Worm (Caenorhabditis elegans) whole organism, young adult: ENCODE results near the gene ify-1.

Experiments
- B0019.2 ChIP-seq: fragments of 200-800 bp; sonication (Bioruptor generic); conservative IDR thresholded peaks from 2 replicates; pipeline ENCODE4 v1.3.6; 2022; ENCODE audit warnings: missing genetic modification reagents, missing genetic modification characterization, missing compliant biosample characterization
- C17E4.6 ChIP-seq: fragments of 200-800 bp; sonication (Bioruptor generic); IDR thresholded peaks from 2 replicates; pipeline ENCODE4 v1.3.6; 2022; ENCODE audit warnings: missing genetic modification reagents, missing genetic modification characterization, missing compliant biosample characterization
- D2030.7 ChIP-seq: fragments of 200-800 bp; sonication (Bioruptor generic); IDR thresholded peaks from 2 replicates; pipeline ENCODE4 v1.3.6; 2022; ENCODE audit warnings: missing genetic modification reagents, missing genetic modification characterization, missing compliant biosample characterization
- F37B4.10 ChIP-seq: fragments of 200-800 bp; sonication (Bioruptor generic); IDR thresholded peaks from 2 replicates; pipeline ENCODE4 v1.3.6; 2022; ENCODE audit warnings: missing genetic modification characterization, missing compliant biosample characterization
- K11D2.4 ChIP-seq: fragments of 200-800 bp; sonication (Bioruptor generic); IDR thresholded peaks from 2 replicates; pipeline ENCODE4 v1.3.6; 2022; ENCODE audit warnings: missing genetic modification reagents, missing genetic modification characterization, missing compliant biosample characterization
- Y53F4B.3 ChIP-seq: fragments of 200-800 bp; sonication (Bioruptor generic); IDR thresholded peaks from 2 replicates; pipeline ENCODE4 v1.3.6; 2022; ENCODE audit warnings: missing genetic modification reagents, missing genetic modification characterization, missing compliant biosample characterization
- Y53G8AR.9 ChIP-seq: fragments of 200-800 bp; sonication (Bioruptor generic); conservative IDR thresholded peaks from 2 replicates; pipeline ENCODE4 v1.3.6; 2022; ENCODE audit warnings: missing genetic modification reagents, missing genetic modification characterization, missing compliant biosample characterization
- Y56A3A.18 ChIP-seq: fragments of 200-800 bp; sonication (Bioruptor generic); IDR thresholded peaks from 2 replicates; pipeline ENCODE4 v1.3.6; 2022; ENCODE audit warnings: missing genetic modification reagents, missing genetic modification characterization, missing compliant biosample characterization
- Y67H2A.10 ChIP-seq: fragments of 200-800 bp; sonication (Bioruptor generic); conservative IDR thresholded peaks from 2 replicates; pipeline ENCODE4 v1.3.6; 2022; ENCODE audit warnings: missing genetic modification reagents, missing genetic modification characterization, missing compliant biosample characterization
- ZK185.1 ChIP-seq: sonication (generic microtip); optimal IDR thresholded peaks from 2 replicates; lab custom pipeline; 2016; ENCODE audit warnings: mild to moderate bottlenecking, missing genetic modification characterization, missing compliant biosample characterization; ENCODE audit not compliant: poor library complexity, severe bottlenecking
- aptf-3 ChIP-seq: fragments of 200-800 bp; sonication (Bioruptor generic); IDR thresholded peaks from 2 replicates; pipeline ENCODE4 v1.3.6; 2022; ENCODE audit warnings: missing genetic modification characterization, missing compliant biosample characterization
- atf-7 ChIP-seq: sonication (generic microtip); optimal IDR thresholded peaks from 2 replicates; lab custom pipeline; 2017; ENCODE audit warnings: mild to moderate bottlenecking, missing genetic modification characterization, missing compliant biosample characterization
- attf-5 ChIP-seq: fragments of 200-800 bp; sonication (Bioruptor generic); optimal IDR thresholded peaks from 2 replicates; lab custom pipeline; 2018; ENCODE audit warnings: mild to moderate bottlenecking, missing genetic modification characterization, missing compliant biosample characterization
- attf-6 ChIP-seq: fragments of 200-800 bp; sonication (Bioruptor generic); IDR thresholded peaks from 2 replicates; pipeline ENCODE4 v1.3.6; 2022; ENCODE audit warnings: missing genetic modification reagents, missing genetic modification characterization, missing compliant biosample characterization
- bed-2 ChIP-seq: fragments of 200-800 bp; sonication (Bioruptor generic); IDR thresholded peaks from 2 replicates; pipeline ENCODE4 v1.3.6; 2022; ENCODE audit warnings: missing genetic modification reagents, missing genetic modification characterization, missing compliant biosample characterization
- ccch-3 ChIP-seq: fragments of 200-800 bp; sonication (Bioruptor generic); optimal IDR thresholded peaks from 2 replicates; lab custom pipeline; 2018; ENCODE audit warnings: mild to moderate bottlenecking, missing genetic modification characterization, missing compliant biosample characterization
- cebp-1 ChIP-seq, 2 experiments: fragments of 200-800 bp in 1 of 2; sonication (Bioruptor generic) in 1 of 2; sonication (generic microtip) in 1 of 2; IDR thresholded peaks in 1 of 2; optimal IDR thresholded peaks in 1 of 2; 2 replicates each; pipeline versions ENCODE4 v1.3.6 to Lab custom; 2017 to 2022; ENCODE audit warnings: missing compliant biosample characterization in 2 of 2, missing genetic modification characterization in 2 of 2, mild to moderate bottlenecking in 1 of 2, missing genetic modification reagents in 1 of 2, moderate library complexity in 1 of 2
- ceh-100 ChIP-seq: fragments of 200-800 bp; sonication (Bioruptor generic); IDR thresholded peaks from 2 replicates; pipeline ENCODE4 v1.3.6; 2022; ENCODE audit warnings: missing genetic modification reagents, missing genetic modification characterization, missing compliant biosample characterization
- ceh-27 ChIP-seq: fragments of 200-800 bp; sonication (Bioruptor generic); optimal IDR thresholded peaks from 2 replicates; lab custom pipeline; 2018; ENCODE audit warnings: mild to moderate bottlenecking, missing genetic modification characterization, moderate library complexity, missing compliant biosample characterization
- dox-1 ChIP-seq: fragments of 200-800 bp; sonication (Bioruptor generic); IDR thresholded peaks from 2 replicates; pipeline ENCODE4 v1.3.6; 2022; ENCODE audit warnings: missing genetic modification reagents, missing genetic modification characterization, missing compliant biosample characterization
- egl-18 ChIP-seq: fragments of 200-800 bp; sonication (Bioruptor generic); IDR thresholded peaks from 2 replicates; pipeline ENCODE4 v1.3.6; 2022; ENCODE audit warnings: missing genetic modification reagents, missing genetic modification characterization, missing compliant biosample characterization
- egl-44 ChIP-seq: fragments of 200-800 bp; sonication (Bioruptor generic); IDR thresholded peaks from 2 replicates; pipeline ENCODE4 v1.3.6; 2022; ENCODE audit warnings: missing genetic modification reagents, missing genetic modification characterization, missing compliant biosample characterization
- ets-4 ChIP-seq: fragments of 200-800 bp; sonication (Bioruptor generic); optimal IDR thresholded peaks from 2 replicates; lab custom pipeline; 2018; ENCODE audit warnings: mild to moderate bottlenecking, missing genetic modification characterization, missing compliant biosample characterization
- gei-17 ChIP-seq: fragments of 200-800 bp; sonication (Bioruptor generic); optimal IDR thresholded peaks from 2 replicates; lab custom pipeline; 2018; ENCODE audit warnings: mild to moderate bottlenecking, missing genetic modification characterization, missing compliant biosample characterization
- him-1 ChIP-seq: sonication (generic microtip); optimal IDR thresholded peaks from 2 replicates; lab custom pipeline; 2016; ENCODE audit warnings: missing genotype, missing genetic modification reagents, missing genetic modification characterization, missing compliant biosample characterization
- hsf-1 ChIP-seq: fragments of 200-800 bp; sonication (Bioruptor generic); IDR thresholded peaks from 2 replicates; pipeline ENCODE4 v1.3.6; 2022; ENCODE audit warnings: missing genetic modification reagents, missing genetic modification characterization, missing compliant biosample characterization
- lag-1 ChIP-seq: fragments of 200-800 bp; sonication (Bioruptor generic); IDR thresholded peaks from 2 replicates; pipeline ENCODE4 v1.3.6; 2022; ENCODE audit warnings: missing genetic modification reagents, missing genetic modification characterization, missing compliant biosample characterization
- let-607 ChIP-seq, 2 experiments: fragments of 200-800 bp in 1 of 2; sonication (Bioruptor generic) in 1 of 2; sonication (generic microtip) in 1 of 2; optimal IDR thresholded peaks; 2 replicates each; lab custom pipeline; 2016 to 2018; ENCODE audit warnings: mild to moderate bottlenecking in 2 of 2, missing compliant biosample characterization in 2 of 2, missing genetic modification characterization in 2 of 2, moderate library complexity in 2 of 2, missing genotype in 1 of 2
- lin-54 ChIP-seq: fragments of 200-800 bp; sonication (Bioruptor generic); optimal IDR thresholded peaks from 2 replicates; lab custom pipeline; 2018; ENCODE audit warnings: mild to moderate bottlenecking, missing genetic modification characterization, missing compliant biosample characterization
- lsy-27 ChIP-seq: sonication (generic microtip); optimal IDR thresholded peaks from 2 replicates; lab custom pipeline; 2017; ENCODE audit warnings: missing genetic modification characterization, mild to moderate bottlenecking, missing compliant biosample characterization, antibody characterized with exemption, missing genotype, borderline replicate concordance; ENCODE audit not compliant: insufficient read depth
- madf-3 ChIP-seq: fragments of 200-800 bp; sonication (Bioruptor generic); IDR thresholded peaks from 2 replicates; pipeline ENCODE4 v1.3.6; 2022; ENCODE audit warnings: missing genetic modification reagents, missing genetic modification characterization, missing compliant biosample characterization
- mcd-1 ChIP-seq: fragments of 200-800 bp; sonication (Bioruptor generic); IDR thresholded peaks from 2 replicates; pipeline ENCODE4 v1.3.6; 2022; ENCODE audit warnings: missing genetic modification reagents, missing genetic modification characterization, missing compliant biosample characterization
- mel-28 ChIP-seq: sonication (generic microtip); optimal IDR thresholded peaks from 2 replicates; lab custom pipeline; 2016; ENCODE audit warnings: borderline replicate concordance, mild to moderate bottlenecking, missing genetic modification characterization, missing compliant biosample characterization
- mes-4 ChIP-seq: sonication (generic microtip); optimal IDR thresholded peaks from 2 replicates; lab custom pipeline; 2016; ENCODE audit warnings: missing genotype, missing genetic modification characterization, missing compliant biosample characterization
- nhr-90 ChIP-seq: sonication (generic microtip); optimal IDR thresholded peaks from 2 replicates; lab custom pipeline; 2016; ENCODE audit warnings: missing genotype, mild to moderate bottlenecking, missing genetic modification characterization, missing compliant biosample characterization
- rec-8 ChIP-seq, 2 experiments: sonication (generic microtip); optimal IDR thresholded peaks; 2 replicates each; lab custom pipeline; 2016; ENCODE audit warnings: mild to moderate bottlenecking in 2 of 2, missing genetic modification characterization in 2 of 2, missing genetic modification reagents in 2 of 2, missing genotype in 2 of 2, missing biosample characterization in 1 of 2, missing compliant biosample characterization in 1 of 2, moderate library complexity in 1 of 2
- sdz-38 ChIP-seq: sonication (generic microtip); optimal IDR thresholded peaks from 2 replicates; lab custom pipeline; 2016; ENCODE audit warnings: missing genotype, missing genetic modification characterization, missing compliant biosample characterization
- snpc-4 ChIP-seq, 5 experiments: fragments of 150-350 bp in 1 of 5; sonication (generic microtip) in 4 of 5; optimal IDR thresholded peaks; 2 replicates each; lab custom pipeline; 2014 to 2018; ENCODE audit warnings: missing genetic modification characterization in 5 of 5, missing biosample characterization in 3 of 5, antibody characterized with exemption in 2 of 5, mild to moderate bottlenecking in 2 of 5, missing compliant biosample characterization in 2 of 5, missing genotype in 2 of 5, moderate library complexity in 2 of 5, missing genetic modification reagents in 1 of 5
- somi-1 ChIP-seq: fragments of 200-800 bp; sonication (Bioruptor generic); optimal IDR thresholded peaks from 2 replicates; lab custom pipeline; 2018; ENCODE audit warnings: mild to moderate bottlenecking, missing genetic modification characterization, missing compliant biosample characterization
- tbx-9 ChIP-seq: sonication (generic microtip); optimal IDR thresholded peaks from 2 replicates; lab custom pipeline; 2016; ENCODE audit warnings: borderline replicate concordance, missing genetic modification characterization, inconsistent platforms, missing compliant biosample characterization
- zfh-2 ChIP-seq: fragments of 200-800 bp; sonication (Bioruptor generic); conservative IDR thresholded peaks from 2 replicates; pipeline ENCODE4 v1.3.6; 2022; ENCODE audit warnings: missing genetic modification reagents, missing genetic modification characterization, missing compliant biosample characterization
- zim-3 ChIP-seq: sonication (generic microtip); optimal IDR thresholded peaks from 2 replicates; lab custom pipeline; 2017; ENCODE audit warnings: mild to moderate bottlenecking, missing genetic modification characterization, moderate library complexity, missing compliant biosample characterization
- ztf-18 ChIP-seq: sonication (generic microtip); optimal IDR thresholded peaks from 2 replicates; lab custom pipeline; 2016; ENCODE audit warnings: missing genotype, mild to moderate bottlenecking, missing genetic modification characterization, missing compliant biosample characterization
- ztf-25 ChIP-seq: fragments of 200-800 bp; sonication (Bioruptor generic); IDR thresholded peaks from 2 replicates; pipeline ENCODE4 v1.3.6; 2022; ENCODE audit warnings: missing genetic modification reagents, missing genetic modification characterization, missing compliant biosample characterization
- ztf-26 ChIP-seq: sonication (generic microtip); optimal IDR thresholded peaks from 2 replicates; lab custom pipeline; 2017; ENCODE audit warnings: missing genetic modification characterization, missing compliant biosample characterization
- ztf-28 ChIP-seq: fragments of 200-800 bp; sonication (Bioruptor generic); IDR thresholded peaks from 2 replicates; pipeline ENCODE4 v1.3.6; 2022; ENCODE audit warnings: missing genetic modification reagents, missing genetic modification characterization, missing compliant biosample characterization

ify-1 gene

ce11 chrII:5061794-5062368 is 6.9 kb upstream of the ify-1 start, which contains the start of gene smc-5 (continued):
- TF ChIP-seq aptf-3 (GFP tag; lab: Robert Waterston, UW) (no peak), ztf-26 (tag; lab: Kevin White, UChicago) (no peak), snpc-4 (GFP tag; optimal IDR thresholded peaks at IDR 0.05; lab: Kevin White, UChicago) (peak; percentile 18), snpc-4 (tag; optimal IDR thresholded peaks at IDR 0.05; lab: Kevin White, UChicago) (peak in 3 of 4 experiments; percentile 66 to 84 (median 68)), tbx-9 (tag; lab: Kevin White, UChicago) (no peak), ztf-28 (GFP tag; lab: Robert Waterston, UW) (no peak), cebp-1 (GFP tag; IDR thresholded peaks at IDR 0.05; lab: Robert Waterston, UW) (peak; percentile 63; the same call in 1 of the 2 replicates), cebp-1 (tag; optimal IDR thresholded peaks at IDR 0.05; lab: Kevin White, UChicago) (no peak), zim-3 (tag; lab: Kevin White, UChicago) (no peak), zfh-2 (GFP tag; lab: Robert Waterston, UW) (no peak), somi-1 (no peak), K11D2.4 (GFP tag; lab: Robert Waterston, UW) (no peak), gei-17 (no peak), ets-4 (GFP tag; lab: Kevin White, UChicago) (no peak), mcd-1 (GFP tag; lab: Robert Waterston, UW) (peak; percentile 91), nhr-90 (tag; lab: Kevin White, UChicago) (no peak), egl-18 (GFP tag; lab: Robert Waterston, UW) (no peak), him-1 (tag; lab: Kevin White, UChicago) (no peak), C17E4.6 (GFP tag; lab: Robert Waterston, UW) (no peak), ceh-27 (peak; percentile 54), ZK185.1 (peak; percentile 20), mes-4 (tag; lab: Kevin White, UChicago) (no peak), lsy-27 (tag; lab: Kevin White, UChicago) (no peak), ztf-25 (GFP tag; lab: Robert Waterston, UW) (no peak), Y53G8AR.9 (GFP tag; lab: Robert Waterston, UW) (no peak), hsf-1 (GFP tag; lab: Robert Waterston, UW) (no peak), lag-1 (no peak), let-607 (tag; optimal IDR thresholded peaks at IDR 0.05; lab: Kevin White, UChicago) (no peak), dox-1 (GFP tag; lab: Robert Waterston, UW) (peak; percentile 82), Y53F4B.3 (GFP tag; lab: Robert Waterston, UW) (no peak), madf-3 (no peak), Y67H2A.10 (GFP tag; lab: Robert Waterston, UW) (no peak), mel-28 (tag; lab: Kevin White, UChicago) (no peak), attf-5 (GFP tag; lab: Kevin White, UChicago) (peak; percentile 79), lin-54 (peak; percentile 71), Y56A3A.18 (GFP tag; lab: Robert Waterston, UW) (no peak), sdz-38 (tag; lab: Kevin White, UChicago) (no peak), F37B4.10 (GFP tag; lab: Robert Waterston, UW) (no peak), atf-7 (no peak), rec-8 (tag; optimal IDR thresholded peaks at IDR 0.05; lab: Kevin White, UChicago) (no peak), egl-44 (no peak), D2030.7 (GFP tag; lab: Robert Waterston, UW) (peak; percentile 80; the same call in 1 of the 2 replicates), bed-2 (GFP tag; lab: Robert Waterston, UW) (no peak), ccch-3 (no peak), B0019.2 (GFP tag; lab: Robert Waterston, UW) (no peak), ceh-100 (peak; percentile 96), ztf-18 (peak; percentile 16), attf-6 (GFP tag; lab: Robert Waterston, UW) (no peak)
